Fruit fly (Drosophila melanogaster) whole organism, embryonic: ENCODE data around the gene CG6574.

ENCODE experiments used
- C15 ChIP-seq: fragments of 200-800 bp; sonication (Bioruptor generic); IDR thresholded peaks from 3 replicates; pipeline ENCODE4 v1.3.6; 2022; ENCODE audit warnings: missing biosample characterization, missing genetic modification characterization
- CG10267 ChIP-seq: fragments of 200-800 bp; sonication (Bioruptor generic); optimal IDR thresholded peaks from 2 replicates; lab custom pipeline; 2018; ENCODE audit warnings: missing biosample characterization, mild to moderate bottlenecking, missing genetic modification characterization, moderate library complexity
- CG10565 ChIP-seq: fragments of 200-800 bp; sonication (Bioruptor generic); optimal IDR thresholded peaks from 3 replicates; lab custom pipeline; 2016; ENCODE audit warnings: missing biosample characterization, mild to moderate bottlenecking, missing genetic modification characterization
- CG10979 ChIP-seq: fragments of 200-800 bp; sonication (Bioruptor generic); optimal IDR thresholded peaks from 2 replicates; lab custom pipeline; 2018; ENCODE audit warnings: missing biosample characterization, mild to moderate bottlenecking, missing genetic modification characterization, moderate library complexity
- CG11093 ChIP-seq: fragments of 200-800 bp; sonication (Bioruptor generic); IDR thresholded peaks from 3 replicates; pipeline ENCODE4 v1.3.6; 2022; ENCODE audit warnings: missing biosample characterization, missing genetic modification characterization
- CG11456 ChIP-seq: fragments of 200-800 bp; sonication (Bioruptor generic); IDR thresholded peaks from 3 replicates; pipeline ENCODE4 v1.3.6; 2022; ENCODE audit warnings: missing biosample characterization, missing genetic modification characterization
- CG12744 ChIP-seq: fragments of 200-800 bp; sonication (Bioruptor generic); optimal IDR thresholded peaks from 2 replicates; lab custom pipeline; 2016; ENCODE audit warnings: missing biosample characterization, missing genetic modification characterization
- CG12769 ChIP-seq: fragments of 200-800 bp; sonication (Bioruptor generic); optimal IDR thresholded peaks from 2 replicates; lab custom pipeline; 2019; ENCODE audit warnings: missing biosample characterization, mild to moderate bottlenecking, missing genetic modification characterization, moderate library complexity
- CG14667 ChIP-seq: fragments of 200-800 bp; sonication (Bioruptor generic); IDR thresholded peaks from 2 replicates; pipeline ENCODE4 v1.3.6; 2022; ENCODE audit warnings: missing biosample characterization, missing genetic modification characterization
- CG15011 ChIP-seq: fragments of 200-800 bp; sonication (Bioruptor generic); optimal IDR thresholded peaks from 3 replicates; lab custom pipeline; 2018; ENCODE audit warnings: missing biosample characterization, mild to moderate bottlenecking, missing genetic modification characterization
- CG1603 ChIP-seq: fragments of 200-800 bp; sonication (Bioruptor generic); optimal IDR thresholded peaks from 2 replicates; lab custom pipeline; 2019; ENCODE audit warnings: missing biosample characterization, mild to moderate bottlenecking, missing genetic modification characterization, moderate library complexity
- CG17568 ChIP-seq: fragments of 200-800 bp; sonication (Bioruptor generic); optimal IDR thresholded peaks from 2 replicates; lab custom pipeline; 2018; ENCODE audit warnings: missing biosample characterization, mild to moderate bottlenecking, missing genetic modification characterization, moderate library complexity
- CG17829 ChIP-seq: fragments of 200-800 bp; optimal IDR thresholded peaks from 2 replicates; lab custom pipeline; 2019; ENCODE audit warnings: missing biosample characterization, mild to moderate bottlenecking, missing genetic modification characterization, moderate library complexity
- CG3065 ChIP-seq: fragments of 200-800 bp; sonication (Bioruptor generic); optimal IDR thresholded peaks from 2 replicates; lab custom pipeline; 2016; ENCODE audit warnings: missing biosample characterization, missing genetic modification characterization
- CG3163 ChIP-seq: fragments of 200-800 bp; sonication (Bioruptor generic); optimal IDR thresholded peaks from 3 replicates; lab custom pipeline; 2016; ENCODE audit warnings: missing biosample characterization, missing genetic modification characterization
- CG3838 ChIP-seq: fragments of 200-800 bp; sonication (Bioruptor generic); optimal IDR thresholded peaks from 3 replicates; lab custom pipeline; 2016; ENCODE audit warnings: missing biosample characterization, missing genetic modification characterization
- CG3995 ChIP-seq: fragments of 200-800 bp; sonication (Bioruptor generic); optimal IDR thresholded peaks from 3 replicates; lab custom pipeline; 2016; ENCODE audit warnings: missing biosample characterization, missing genetic modification characterization
- CG6683 ChIP-seq: fragments of 200-800 bp; sonication (Bioruptor generic); optimal IDR thresholded peaks from 2 replicates; lab custom pipeline; 2017; ENCODE audit warnings: missing biosample characterization, mild to moderate bottlenecking, missing genetic modification characterization, missing genetic modification reagents
- CG6813 ChIP-seq: fragments of 200-800 bp; sonication (Bioruptor generic); optimal IDR thresholded peaks from 2 replicates; lab custom pipeline; 2017; ENCODE audit warnings: missing biosample characterization, missing genetic modification characterization, mild to moderate bottlenecking, moderate library complexity, missing genetic modification reagents
- CG8281 ChIP-seq: fragments of 200-800 bp; sonication (Bioruptor generic); optimal IDR thresholded peaks from 2 replicates; lab custom pipeline; 2018; ENCODE audit warnings: missing biosample characterization, mild to moderate bottlenecking, missing genetic modification characterization, moderate library complexity
- CG9609 ChIP-seq: fragments of 200-800 bp; sonication (Bioruptor generic); optimal IDR thresholded peaks from 3 replicates; lab custom pipeline; 2016; ENCODE audit warnings: missing biosample characterization, missing genetic modification characterization
- Dip3 ChIP-seq: fragments of 200-800 bp; sonication (Bioruptor generic); optimal IDR thresholded peaks from 3 replicates; lab custom pipeline; 2016; ENCODE audit warnings: missing biosample characterization, missing genetic modification characterization
- Gsc ChIP-seq: fragments of 200-800 bp; sonication (Bioruptor generic); IDR thresholded peaks from 2 replicates; pipeline ENCODE4 v1.3.6; 2022; ENCODE audit warnings: missing biosample characterization, missing genetic modification characterization
- H15 ChIP-seq: fragments of 200-800 bp; sonication (Bioruptor generic); IDR thresholded peaks from 3 replicates; pipeline ENCODE4 v1.3.6; 2022; ENCODE audit warnings: missing biosample characterization, missing genetic modification characterization
- HmgD ChIP-seq: fragments of 200-800 bp; sonication (Bioruptor generic); optimal IDR thresholded peaks from 3 replicates; lab custom pipeline; 2016; ENCODE audit warnings: missing biosample characterization, missing genetic modification characterization
- Hr39 ChIP-seq: fragments of >200 bp; optimal IDR thresholded peaks from 2 replicates; lab custom pipeline; 2017
- Lhr ChIP-seq: fragments of 200-800 bp; sonication (Bioruptor generic); optimal IDR thresholded peaks from 3 replicates; lab custom pipeline; 2017; ENCODE audit warnings: mild to moderate bottlenecking, missing biosample characterization, missing genetic modification reagents, missing genetic modification characterization
- Oaz ChIP-seq: fragments of 200-800 bp; sonication (Bioruptor generic); IDR thresholded peaks from 2 replicates; pipeline ENCODE4 v1.3.6; 2022; ENCODE audit warnings: missing biosample characterization, missing genetic modification characterization
- Side ChIP-seq: fragments of 200-800 bp; sonication (Bioruptor generic); optimal IDR thresholded peaks from 2 replicates; lab custom pipeline; 2016; ENCODE audit warnings: missing biosample characterization, missing genetic modification characterization
- Vsx1 ChIP-seq: fragments of 200-800 bp; sonication (Bioruptor generic); optimal IDR thresholded peaks from 2 replicates; lab custom pipeline; 2017; ENCODE audit warnings: missing biosample characterization, mild to moderate bottlenecking, missing genetic modification characterization, missing genetic modification reagents
- abd-A ChIP-seq: fragments of 200-800 bp; sonication (Bioruptor generic); optimal IDR thresholded peaks from 3 replicates; lab custom pipeline; 2019; ENCODE audit warnings: missing biosample characterization, mild to moderate bottlenecking, missing genetic modification characterization, moderate library complexity
- az2 ChIP-seq: fragments of 200-800 bp; sonication (Bioruptor generic); optimal IDR thresholded peaks from 3 replicates; lab custom pipeline; 2016; ENCODE audit warnings: missing biosample characterization, missing genetic modification characterization
- danr ChIP-seq: fragments of 200-800 bp; sonication (Bioruptor generic); IDR thresholded peaks from 2 replicates; pipeline ENCODE4 v1.3.6; 2022; ENCODE audit warnings: missing biosample characterization, missing genetic modification characterization
- dati ChIP-seq: fragments of 200-800 bp; sonication (Bioruptor generic); IDR thresholded peaks from 2 replicates; pipeline ENCODE4 v1.3.6; 2022; ENCODE audit warnings: missing biosample characterization, missing genetic modification characterization
- dmrt11E ChIP-seq: fragments of 200-800 bp; sonication (Bioruptor generic); optimal IDR thresholded peaks from 3 replicates; lab custom pipeline; 2018; ENCODE audit warnings: missing biosample characterization, mild to moderate bottlenecking, missing genetic modification characterization, moderate library complexity
- en ChIP-seq: fragments of 200-800 bp; sonication (Bioruptor generic); optimal IDR thresholded peaks from 2 replicates; lab custom pipeline; 2016; ENCODE audit warnings: missing biosample characterization, missing genetic modification characterization
- eyg ChIP-seq: fragments of 200-800 bp; sonication (Bioruptor generic); optimal IDR thresholded peaks from 3 replicates; lab custom pipeline; 2016; ENCODE audit warnings: missing biosample characterization, missing genetic modification characterization
- fd64A ChIP-seq: fragments of 200-800 bp; sonication (Bioruptor generic); optimal IDR thresholded peaks from 3 replicates; lab custom pipeline; 2018; ENCODE audit warnings: missing biosample characterization, mild to moderate bottlenecking, missing genetic modification characterization
- gcm2 ChIP-seq: fragments of 200-800 bp; sonication (Bioruptor generic); optimal IDR thresholded peaks from 2 replicates; lab custom pipeline; 2016; ENCODE audit warnings: missing biosample characterization, missing genetic modification characterization
- gem ChIP-seq: fragments of 200-800 bp; sonication (Bioruptor generic); optimal IDR thresholded peaks from 2 replicates; lab custom pipeline; 2019; ENCODE audit warnings: missing biosample characterization, mild to moderate bottlenecking, missing genetic modification characterization, moderate library complexity
- hbn ChIP-seq: fragments of 200-800 bp; sonication (Bioruptor generic); IDR thresholded peaks from 2 replicates; pipeline ENCODE4 v1.3.6; 2022; ENCODE audit warnings: missing biosample characterization, missing genetic modification characterization; ENCODE audit not compliant: partially characterized antibody
- kah ChIP-seq: fragments of 200-800 bp; sonication (Bioruptor generic); optimal IDR thresholded peaks from 2 replicates; lab custom pipeline; 2018; ENCODE audit warnings: missing biosample characterization, mild to moderate bottlenecking, missing genetic modification characterization
- kay ChIP-seq: fragments of 200-800 bp; sonication (Bioruptor generic); optimal IDR thresholded peaks from 2 replicates; lab custom pipeline; 2016; ENCODE audit warnings: missing biosample characterization, missing genetic modification characterization
- lilli ChIP-seq: fragments of 200-800 bp; sonication (Bioruptor generic); optimal IDR thresholded peaks from 3 replicates; lab custom pipeline; 2016; ENCODE audit warnings: missing biosample characterization, missing genetic modification characterization
- pb ChIP-seq: fragments of 200-800 bp; sonication (Bioruptor generic); optimal IDR thresholded peaks from 3 replicates; lab custom pipeline; 2016; ENCODE audit warnings: missing biosample characterization, missing genetic modification characterization
- pfk ChIP-seq: fragments of 200-800 bp; sonication (Bioruptor generic); optimal IDR thresholded peaks from 2 replicates; lab custom pipeline; 2018; ENCODE audit warnings: missing biosample characterization, mild to moderate bottlenecking, missing genetic modification characterization, moderate library complexity
- pita ChIP-seq: fragments of 200-800 bp; sonication (Bioruptor generic); optimal IDR thresholded peaks from 2 replicates; lab custom pipeline; 2017; ENCODE audit warnings: missing biosample characterization, mild to moderate bottlenecking, missing genetic modification characterization
- prd ChIP-seq, 3 experiments: fragments of >200 bp in 2 of 3; fragments of 200-800 bp in 1 of 3; sonication (Bioruptor generic) in 1 of 3; optimal IDR thresholded peaks in 2 of 3; IDR thresholded peaks in 1 of 3; 2 replicates in 2 of 3; 3 replicates in 1 of 3; pipeline versions ENCODE4 v1.3.6 to Lab custom; 2017 to 2022; ENCODE audit warnings: missing biosample characterization in 1 of 3, missing genetic modification characterization in 1 of 3
- sob ChIP-seq: fragments of 200-800 bp; sonication (Bioruptor generic); IDR thresholded peaks from 2 replicates; pipeline ENCODE4 v1.3.6; 2022; ENCODE audit warnings: missing biosample characterization, missing genetic modification characterization
- ssp ChIP-seq: fragments of 200-800 bp; sonication (Bioruptor generic); IDR thresholded peaks from 2 replicates; pipeline ENCODE4 v1.3.6; 2022; ENCODE audit warnings: missing biosample characterization, missing genetic modification characterization
- zen2 ChIP-seq: fragments of 200-800 bp; sonication (Bioruptor generic); IDR thresholded peaks from 3 replicates; pipeline ENCODE4 v1.3.6; 2022; ENCODE audit warnings: missing biosample characterization, missing genetic modification characterization; ENCODE audit not compliant: partially characterized antibody

Gene CG6574

dm6 chr3R:10868427-10868962 lies 5.7 kb upstream of the CG6574 start, which contains the start of the genes SelR and Tsp86D (continued):
- TF ChIP-seq Vsx1 (GFP tag; lab: Kevin White, UChicago) (peak; percentile 94), H15 (GFP tag; lab: Robert Waterston, UW) (no peak), pita (GFP tag; lab: Kevin White, UChicago) (no peak), CG3995 (GFP tag; lab: Kevin White, UChicago) (no peak), dati (GFP tag; lab: Robert Waterston, UW) (no peak), CG8281 (tag; lab: Kevin White, UChicago) (no peak), CG12744 (GFP tag; lab: Kevin White, UChicago) (peak; percentile 35), hbn (GFP tag; lab: Robert Waterston, UW) (peak; percentile 27; the same call in 1 of the 2 replicates), Lhr (GFP tag; lab: Kevin White, UChicago) (peak; percentile 7), CG10979 (tag; lab: Kevin White, UChicago) (peak; percentile 24), CG10267 (tag; lab: Kevin White, UChicago) (peak; percentile 57), CG3065 (GFP tag; lab: Kevin White, UChicago) (no peak), prd (optimal IDR thresholded peaks at IDR 0.05; lab: Kevin White, UChicago) (no peak), prd (GFP tag; IDR thresholded peaks at IDR 0.05; lab: Robert Waterston, UW) (no peak), HmgD (GFP tag; lab: Kevin White, UChicago) (no peak), CG3163 (no peak), CG17568 (peak; percentile 62), Dip3 (GFP tag; lab: Kevin White, UChicago) (no peak), Side (GFP tag; lab: Kevin White, UChicago) (no peak), CG3838 (no peak), en (GFP tag; lab: Kevin White, UChicago) (no peak), zen2 (GFP tag; lab: Robert Waterston, UW) (no peak; the same call in 2 of the 3 replicates), abd-A (tag; lab: Kevin White, UChicago) (peak; percentile 94), CG15011 (no peak), Gsc (GFP tag; lab: Robert Waterston, UW) (no peak), CG9609 (GFP tag; lab: Kevin White, UChicago) (no peak), C15 (GFP tag; lab: Robert Waterston, UW) (no peak), pfk (GFP tag; lab: Kevin White, UChicago) (peak; percentile 44), Hr39 (no peak), CG10565 (GFP tag; lab: Kevin White, UChicago) (no peak), eyg (GFP tag; lab: Kevin White, UChicago) (no peak), danr (GFP tag; lab: Robert Waterston, UW) (no peak), gem (tag; lab: Kevin White, UChicago) (no peak), kah (GFP tag; lab: Kevin White, UChicago) (peak; percentile 78), CG1603 (tag; lab: Kevin White, UChicago) (peak; percentile 69), sob (GFP tag; lab: Robert Waterston, UW) (peak; percentile 41; the same call in 1 of the 2 replicates), az2 (no peak), gcm2 (GFP tag; lab: Kevin White, UChicago) (no peak), CG11093 (GFP tag; lab: Robert Waterston, UW) (no peak), kay (no peak), ssp (GFP tag; lab: Robert Waterston, UW) (no peak), CG17829 (tag; lab: Kevin White, UChicago) (peak; percentile 75), dmrt11E (no peak), CG6683 (GFP tag; lab: Kevin White, UChicago) (no peak), CG6813 (GFP tag; lab: Kevin White, UChicago) (no peak), lilli (GFP tag; lab: Kevin White, UChicago) (peak; percentile 10), CG14667 (GFP tag; lab: Robert Waterston, UW) (no peak), fd64A (GFP tag; lab: Kevin White, UChicago) (no peak), CG11456 (GFP tag; lab: Robert Waterston, UW) (no peak), CG12769 (tag; lab: Kevin White, UChicago) (peak; percentile 15), pb (GFP tag; lab: Kevin White, UChicago) (no peak), Oaz (no peak)
